Worm (Caenorhabditis elegans): ENCODE results near the gene C24B9.3.

DNA sequence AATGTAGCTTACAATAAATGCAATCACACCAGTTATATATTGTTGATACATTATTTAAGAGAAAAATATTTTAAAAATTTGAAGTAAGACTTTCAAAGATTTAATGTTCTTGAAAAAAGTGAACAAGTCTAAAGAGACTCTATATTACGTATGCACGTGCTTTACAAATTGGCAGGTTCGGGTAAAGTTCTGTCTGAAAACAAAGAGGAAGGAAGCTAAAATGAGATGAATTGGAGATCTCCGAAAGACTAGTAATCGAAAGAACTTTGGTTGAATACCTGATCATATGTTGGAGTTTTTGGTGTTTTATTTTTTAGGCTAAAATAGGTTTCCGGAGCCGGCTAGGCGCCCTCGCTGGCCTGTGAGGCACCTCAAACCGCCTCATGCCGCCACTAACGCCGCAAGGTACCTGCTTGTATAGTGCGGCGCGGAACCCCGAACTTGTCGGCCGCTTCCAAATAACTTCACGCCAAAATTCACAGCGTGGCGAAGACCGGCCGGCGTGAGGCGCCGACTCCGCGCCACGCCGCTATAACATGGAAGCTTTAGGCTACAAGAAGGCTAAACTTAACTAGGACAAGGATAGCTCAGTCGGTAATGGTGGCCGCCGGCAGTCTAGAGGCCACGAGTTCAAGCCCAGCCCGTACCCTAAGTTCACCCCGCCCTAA lies 46.0 kb upstream of the C24B9.3 start, which contains the start of gene srx-28:
- no peak for TF ChIP-seq ztf-18 (tag; optimal IDR thresholded peaks at IDR 0.05)
- no peak for TF ChIP-seq pbrm-1 (GFP tag; IDR thresholded peaks at IDR 0.05)
- no peak for TF ChIP-seq tbp1 (GFP tag; optimal IDR thresholded peaks at IDR 0.05)
- no peak for TF ChIP-seq unc-62 (GFP tag; optimal IDR thresholded peaks at IDR 0.05)
- no peak for TF ChIP-seq lin-35 (GFP tag; optimal IDR thresholded peaks at IDR 0.05)
- no peak for TF ChIP-seq him-1 (tag; optimal IDR thresholded peaks at IDR 0.05)
- TF ChIP-seq dpff-1 (tag; optimal IDR thresholded peaks at IDR 0.05): no peak
- TF ChIP-seq unc-130 (GFP tag; optimal IDR thresholded peaks at IDR 0.05): no peak
- no peak for TF ChIP-seq snpc-4 (GFP tag; optimal IDR thresholded peaks at IDR 0.05)
- peak in 2 of 4 experiments; percentile 75 to 87 for TF ChIP-seq snpc-4 (tag; optimal IDR thresholded peaks at IDR 0.05)
- no peak for TF ChIP-seq T26A5.8 (tag; optimal IDR thresholded peaks at IDR 0.05)

Measured in whole organism, young adult.